Worm (Caenorhabditis elegans) whole organism, young adult: ENCODE measurements around the gene abts-4.
A peak's percentile ranks its signal among the peaks of the same experiment; 100 is the strongest.

Experiments used
- C06A6.2 ChIP-seq: fragments of 200-800 bp; sonication (Bioruptor generic); conservative IDR thresholded peaks from 2 replicates; pipeline ENCODE4 v1.3.6; 2022; ENCODE audit warnings: missing genetic modification characterization, missing compliant biosample characterization
- D2030.7 ChIP-seq: fragments of 200-800 bp; sonication (Bioruptor generic); IDR thresholded peaks from 2 replicates; pipeline ENCODE4 v1.3.6; 2022; ENCODE audit warnings: missing genetic modification reagents, missing genetic modification characterization, missing compliant biosample characterization
- F10E7.11 ChIP-seq: sonication (generic microtip); optimal IDR thresholded peaks from 2 replicates; lab custom pipeline; 2017; ENCODE audit warnings: mild to moderate bottlenecking, missing genetic modification characterization, moderate library complexity, missing compliant biosample characterization
- F22D6.2 ChIP-seq: sonication (generic microtip); optimal IDR thresholded peaks from 2 replicates; lab custom pipeline; 2016; ENCODE audit warnings: mild to moderate bottlenecking, missing genetic modification characterization, missing compliant biosample characterization
- F23B12.7 ChIP-seq: sonication (generic microtip); optimal IDR thresholded peaks from 2 replicates; lab custom pipeline; 2017; ENCODE audit warnings: missing genetic modification characterization, mild to moderate bottlenecking, missing compliant biosample characterization, antibody characterized with exemption, moderate library complexity; ENCODE audit not compliant: insufficient read depth
- F33H1.4 ChIP-seq: fragments of 200-800 bp; sonication (Bioruptor generic); IDR thresholded peaks from 2 replicates; pipeline ENCODE4 v1.3.6; 2022; ENCODE audit warnings: missing genetic modification reagents, missing genetic modification characterization, missing compliant biosample characterization
- K12H6.12 ChIP-seq: fragments of 200-800 bp; sonication (Bioruptor generic); optimal IDR thresholded peaks from 2 replicates; lab custom pipeline; 2018; ENCODE audit warnings: mild to moderate bottlenecking, missing genetic modification characterization, missing compliant biosample characterization
- Y79H2A.3 ChIP-seq: fragments of 200-800 bp; sonication (Bioruptor generic); conservative IDR thresholded peaks from 2 replicates; pipeline ENCODE4 v1.3.6; 2022; ENCODE audit warnings: missing genetic modification reagents, missing genetic modification characterization, missing compliant biosample characterization
- ama-1 ChIP-seq, 3 experiments: fragments of 150-350 bp in 1 of 3; sonication (generic microtip) in 2 of 3; optimal IDR thresholded peaks; 2 replicates each; lab custom pipeline; 2014 to 2018; ENCODE audit warnings: missing biosample characterization in 2 of 3, missing genetic modification characterization in 2 of 3, missing genetic modification reagents in 2 of 3
- atf-7 ChIP-seq: sonication (generic microtip); optimal IDR thresholded peaks from 2 replicates; lab custom pipeline; 2017; ENCODE audit warnings: mild to moderate bottlenecking, missing genetic modification characterization, missing compliant biosample characterization
- attf-5 ChIP-seq: fragments of 200-800 bp; sonication (Bioruptor generic); optimal IDR thresholded peaks from 2 replicates; lab custom pipeline; 2018; ENCODE audit warnings: mild to moderate bottlenecking, missing genetic modification characterization, missing compliant biosample characterization
- attf-6 ChIP-seq: fragments of 200-800 bp; sonication (Bioruptor generic); IDR thresholded peaks from 2 replicates; pipeline ENCODE4 v1.3.6; 2022; ENCODE audit warnings: missing genetic modification reagents, missing genetic modification characterization, missing compliant biosample characterization
- ceh-100 ChIP-seq: fragments of 200-800 bp; sonication (Bioruptor generic); IDR thresholded peaks from 2 replicates; pipeline ENCODE4 v1.3.6; 2022; ENCODE audit warnings: missing genetic modification reagents, missing genetic modification characterization, missing compliant biosample characterization
- ceh-40 ChIP-seq: fragments of 200-800 bp; sonication (Bioruptor generic); IDR thresholded peaks from 2 replicates; pipeline ENCODE4 v1.3.6; 2022; ENCODE audit warnings: missing genetic modification characterization, missing compliant biosample characterization
- ceh-58 ChIP-seq: fragments of 200-800 bp; sonication (Bioruptor generic); IDR thresholded peaks from 2 replicates; pipeline ENCODE4 v1.3.6; 2022; ENCODE audit warnings: missing genetic modification characterization, missing compliant biosample characterization
- chd-7 ChIP-seq: sonication (generic microtip); optimal IDR thresholded peaks from 2 replicates; lab custom pipeline; 2016; ENCODE audit warnings: mild to moderate bottlenecking, missing genetic modification characterization, moderate library complexity, missing compliant biosample characterization
- dpff-1 ChIP-seq: sonication (generic microtip); optimal IDR thresholded peaks from 2 replicates; lab custom pipeline; 2017; ENCODE audit warnings: mild to moderate bottlenecking, missing genetic modification characterization, missing compliant biosample characterization
- dpl-1 ChIP-seq: fragments of 150-350 bp; optimal IDR thresholded peaks from 2 replicates; lab custom pipeline; 2014; ENCODE audit warnings: missing biosample characterization, missing genetic modification reagents, missing genetic modification characterization
- ets-4 ChIP-seq: fragments of 200-800 bp; sonication (Bioruptor generic); optimal IDR thresholded peaks from 2 replicates; lab custom pipeline; 2018; ENCODE audit warnings: mild to moderate bottlenecking, missing genetic modification characterization, missing compliant biosample characterization
- gei-17 ChIP-seq: fragments of 200-800 bp; sonication (Bioruptor generic); optimal IDR thresholded peaks from 2 replicates; lab custom pipeline; 2018; ENCODE audit warnings: mild to moderate bottlenecking, missing genetic modification characterization, missing compliant biosample characterization
- hlh-12 ChIP-seq: sonication (generic microtip); optimal IDR thresholded peaks from 2 replicates; lab custom pipeline; 2016; ENCODE audit warnings: missing genetic modification characterization, missing compliant biosample characterization
- hmg-1.2 ChIP-seq: fragments of 200-800 bp; sonication (Bioruptor generic); IDR thresholded peaks from 2 replicates; pipeline ENCODE4 v1.3.6; 2022; ENCODE audit warnings: missing genetic modification reagents, missing genetic modification characterization, missing compliant biosample characterization
- hmg-20 ChIP-seq: fragments of 200-800 bp; sonication (Bioruptor generic); IDR thresholded peaks from 2 replicates; pipeline ENCODE4 v1.3.6; 2022; ENCODE audit warnings: missing genetic modification reagents, missing genetic modification characterization, missing compliant biosample characterization
- lag-1 ChIP-seq: fragments of 200-800 bp; sonication (Bioruptor generic); IDR thresholded peaks from 2 replicates; pipeline ENCODE4 v1.3.6; 2022; ENCODE audit warnings: missing genetic modification reagents, missing genetic modification characterization, missing compliant biosample characterization
- lin-26 ChIP-seq: fragments of 200-800 bp; sonication (Bioruptor generic); IDR thresholded peaks from 2 replicates; pipeline ENCODE4 v1.3.6; 2022; ENCODE audit warnings: missing genetic modification reagents, missing genetic modification characterization, missing compliant biosample characterization
- lin-35 ChIP-seq, 3 experiments: fragments of 150-350 bp in 2 of 3; sonication (generic microtip) in 1 of 3; optimal IDR thresholded peaks; 2 replicates each; lab custom pipeline; 2014 to 2018; ENCODE audit warnings: missing biosample characterization in 3 of 3, missing genetic modification characterization in 3 of 3, missing genetic modification reagents in 3 of 3
- lin-40 ChIP-seq: sonication (generic microtip); optimal IDR thresholded peaks from 2 replicates; lab custom pipeline; 2016; ENCODE audit warnings: missing genetic modification characterization, mild to moderate bottlenecking, missing compliant biosample characterization, missing genotype, missing genetic modification reagents
- lin-54 ChIP-seq: fragments of 200-800 bp; sonication (Bioruptor generic); optimal IDR thresholded peaks from 2 replicates; lab custom pipeline; 2018; ENCODE audit warnings: mild to moderate bottlenecking, missing genetic modification characterization, missing compliant biosample characterization
- lsl-1 ChIP-seq: fragments of 200-800 bp; sonication (Bioruptor generic); optimal IDR thresholded peaks from 2 replicates; lab custom pipeline; 2018; ENCODE audit warnings: mild to moderate bottlenecking, missing genetic modification characterization, moderate library complexity, missing compliant biosample characterization
- madf-10 ChIP-seq: sonication (generic microtip); optimal IDR thresholded peaks from 2 replicates; lab custom pipeline; 2016; ENCODE audit warnings: mild to moderate bottlenecking, missing genetic modification characterization, missing compliant biosample characterization
- mcd-1 ChIP-seq: fragments of 200-800 bp; sonication (Bioruptor generic); IDR thresholded peaks from 2 replicates; pipeline ENCODE4 v1.3.6; 2022; ENCODE audit warnings: missing genetic modification reagents, missing genetic modification characterization, missing compliant biosample characterization
- nfya-2 ChIP-seq: fragments of 200-800 bp; sonication (Bioruptor generic); IDR thresholded peaks from 2 replicates; pipeline ENCODE4 v1.3.6; 2022; ENCODE audit warnings: missing genetic modification reagents, missing genetic modification characterization, missing compliant biosample characterization
- nfyb-1 ChIP-seq: fragments of 200-800 bp; sonication (Bioruptor generic); IDR thresholded peaks from 2 replicates; pipeline ENCODE4 v1.3.6; 2022; ENCODE audit warnings: missing genetic modification reagents, missing genetic modification characterization, missing compliant biosample characterization
- nhr-120 ChIP-seq: fragments of 200-800 bp; sonication (Bioruptor generic); IDR thresholded peaks from 2 replicates; pipeline ENCODE4 v1.3.6; 2022; ENCODE audit warnings: missing genetic modification characterization, missing compliant biosample characterization
- rcor-1 ChIP-seq: fragments of 200-800 bp; sonication (Bioruptor generic); IDR thresholded peaks from 2 replicates; pipeline ENCODE4 v1.3.6; 2022; ENCODE audit warnings: missing genetic modification reagents, missing genetic modification characterization, missing compliant biosample characterization
- rec-8 ChIP-seq, 2 experiments: sonication (generic microtip); optimal IDR thresholded peaks; 2 replicates each; lab custom pipeline; 2016; ENCODE audit warnings: mild to moderate bottlenecking in 2 of 2, missing genetic modification characterization in 2 of 2, missing genetic modification reagents in 2 of 2, missing genotype in 2 of 2, missing biosample characterization in 1 of 2, missing compliant biosample characterization in 1 of 2, moderate library complexity in 1 of 2
- repo-1 ChIP-seq: sonication (generic microtip); optimal IDR thresholded peaks from 2 replicates; lab custom pipeline; 2017; ENCODE audit warnings: mild to moderate bottlenecking, missing genetic modification characterization, missing compliant biosample characterization
- sdz-38 ChIP-seq: sonication (generic microtip); optimal IDR thresholded peaks from 2 replicates; lab custom pipeline; 2016; ENCODE audit warnings: missing genotype, missing genetic modification characterization, missing compliant biosample characterization
- snpc-1.1 ChIP-seq: sonication (generic microtip); optimal IDR thresholded peaks from 2 replicates; lab custom pipeline; 2017; ENCODE audit warnings: missing genetic modification characterization, mild to moderate bottlenecking, missing compliant biosample characterization, antibody characterized with exemption, moderate library complexity, missing genotype, missing genetic modification reagents; ENCODE audit not compliant: insufficient read depth
- somi-1 ChIP-seq: fragments of 200-800 bp; sonication (Bioruptor generic); optimal IDR thresholded peaks from 2 replicates; lab custom pipeline; 2018; ENCODE audit warnings: mild to moderate bottlenecking, missing genetic modification characterization, missing compliant biosample characterization
- tbp1 ChIP-seq: fragments of 200-800 bp; sonication (Bioruptor generic); optimal IDR thresholded peaks from 2 replicates; lab custom pipeline; 2018; ENCODE audit warnings: mild to moderate bottlenecking, missing genetic modification characterization, missing compliant biosample characterization
- tlf-1 ChIP-seq: fragments of 200-800 bp; sonication (Bioruptor generic); optimal IDR thresholded peaks from 2 replicates; lab custom pipeline; 2018; ENCODE audit warnings: mild to moderate bottlenecking, missing genetic modification characterization, missing compliant biosample characterization
- unc-130 ChIP-seq: sonication (generic microtip); optimal IDR thresholded peaks from 2 replicates; lab custom pipeline; 2016; ENCODE audit warnings: missing genetic modification reagents, missing genetic modification characterization, missing compliant biosample characterization
- xnd-1 ChIP-seq: sonication (generic microtip); optimal IDR thresholded peaks from 2 replicates; lab custom pipeline; 2016; ENCODE audit warnings: missing genotype, missing genetic modification reagents, missing genetic modification characterization, missing compliant biosample characterization
- zfh-2 ChIP-seq: fragments of 200-800 bp; sonication (Bioruptor generic); conservative IDR thresholded peaks from 2 replicates; pipeline ENCODE4 v1.3.6; 2022; ENCODE audit warnings: missing genetic modification reagents, missing genetic modification characterization, missing compliant biosample characterization
- zim-3 ChIP-seq: sonication (generic microtip); optimal IDR thresholded peaks from 2 replicates; lab custom pipeline; 2017; ENCODE audit warnings: mild to moderate bottlenecking, missing genetic modification characterization, moderate library complexity, missing compliant biosample characterization
- ztf-22 ChIP-seq: fragments of 200-800 bp; sonication (Bioruptor generic); optimal IDR thresholded peaks from 2 replicates; lab custom pipeline; 2018; ENCODE audit warnings: mild to moderate bottlenecking, missing genetic modification characterization, moderate library complexity, missing compliant biosample characterization

abts-4 gene

ce11 chrX:6749124-6749822, 12.3 kb downstream of the abts-4 start (continued):
- TF ChIP-seq hmg-1.2 (no peak; the same call in 1 of the 2 replicates), snpc-1.1 (tag; lab: Kevin White, UChicago) (no peak), lsl-1 (GFP tag; lab: Kevin White, UChicago) (no peak), chd-7 (tag; lab: Kevin White, UChicago) (peak; percentile 90), ceh-40 (GFP tag; lab: Robert Waterston, UW) (no peak), F22D6.2 (tag; lab: Kevin White, UChicago) (peak; percentile 90), madf-10 (tag; lab: Kevin White, UChicago) (peak; percentile 40), nhr-120 (GFP tag; lab: Robert Waterston, UW) (no peak), nfya-2 (GFP tag; lab: Robert Waterston, UW) (no peak), sdz-38 (tag; lab: Kevin White, UChicago) (no peak), F23B12.7 (tag; lab: Kevin White, UChicago) (no peak), lag-1 (GFP tag; lab: Robert Waterston, UW) (no peak), Y79H2A.3 (GFP tag; lab: Robert Waterston, UW) (0 out of 2 replicates have a peak, but pooled peaks have one; percentile 46), gei-17 (GFP tag; lab: Kevin White, UChicago) (peak; percentile 25), somi-1 (GFP tag; lab: Kevin White, UChicago) (peak; percentile 93), lin-40 (tag; lab: Kevin White, UChicago) (peak; percentile 81), dpff-1 (no peak), C06A6.2 (GFP tag; lab: Robert Waterston, UW) (peak; percentile 78; the same call in 1 of the 2 replicates), rec-8 (tag; optimal IDR thresholded peaks at IDR 0.05; lab: Kevin White, UChicago) (no peak), lin-26 (0 out of 2 replicates have a peak, but pooled peaks have one; percentile 24), K12H6.12 (tag; lab: Kevin White, UChicago) (peak; percentile 8), hlh-12 (tag; lab: Kevin White, UChicago) (no peak), ama-1 (optimal IDR thresholded peaks at IDR 0.05; lab: Kevin White, UChicago) (peak; percentile 32), ama-1 (GFP tag; optimal IDR thresholded peaks at IDR 0.05; lab: Kevin White, UChicago) (no peak), nfyb-1 (peak; percentile 88), F10E7.11 (tag; lab: Kevin White, UChicago) (no peak), attf-6 (no peak), mcd-1 (GFP tag; lab: Robert Waterston, UW) (peak; percentile 40; the same call in 1 of the 2 replicates), lin-35 (GFP tag; optimal IDR thresholded peaks at IDR 0.05; lab: Kevin White, UChicago) (peak in 1 of 3 experiments; percentile 41), zim-3 (no peak), ceh-58 (GFP tag; lab: Robert Waterston, UW) (no peak), rcor-1 (GFP tag; lab: Robert Waterston, UW) (0 out of 2 replicates have a peak, but pooled peaks have one; percentile 18), D2030.7 (GFP tag; lab: Robert Waterston, UW) (no peak), attf-5 (peak; percentile 2), ztf-22 (peak; percentile 56), ceh-100 (GFP tag; lab: Robert Waterston, UW) (no peak), lin-54 (GFP tag; lab: Kevin White, UChicago) (peak; percentile 30), zfh-2 (GFP tag; lab: Robert Waterston, UW) (peak; percentile 64), dpl-1 (GFP tag; lab: Kevin White, UChicago) (no peak), xnd-1 (tag; lab: Kevin White, UChicago) (no peak), tlf-1 (GFP tag; lab: Kevin White, UChicago) (peak; percentile 78), F33H1.4 (no peak), hmg-20 (GFP tag; lab: Robert Waterston, UW) (0 out of 2 replicates have a peak, but pooled peaks have one; percentile 15), unc-130 (GFP tag; lab: Kevin White, UChicago) (no peak), tbp1 (GFP tag; lab: Kevin White, UChicago) (peak; percentile 55), ets-4 (GFP tag; lab: Kevin White, UChicago) (peak; percentile 39), atf-7 (peak; percentile 79), repo-1 (tag; lab: Kevin White, UChicago) (peak; percentile 65)
